Worm (Caenorhabditis elegans): ENCODE data around the gene sem-5.

DNA sequence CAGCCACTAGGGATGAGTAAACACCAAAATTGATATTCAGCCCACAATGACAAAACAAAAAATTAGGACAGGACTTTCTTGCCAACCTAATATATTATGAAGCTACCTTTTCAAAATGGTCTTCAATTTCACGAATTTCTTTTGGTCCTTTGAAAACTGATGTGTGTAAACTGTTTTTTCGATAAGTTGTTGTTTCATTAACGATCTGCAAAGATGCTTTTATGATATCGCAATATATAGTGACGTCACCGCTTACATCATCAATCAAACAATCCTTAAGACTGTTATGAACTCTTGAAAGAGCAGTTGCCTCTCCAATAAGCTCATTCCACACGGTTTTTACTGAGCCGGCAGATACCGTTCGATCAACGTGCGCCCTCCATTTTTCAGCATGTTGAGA lies 30.6 kb upstream of the sem-5 start:
- TF ChIP-seq snpc-4 (tag; optimal IDR thresholded peaks at IDR 0.05) (no peak), ama-1 (optimal IDR thresholded peaks at IDR 0.05) (no peak)
